Fruit fly (Drosophila melanogaster) whole organism, embryonic: Measurements from ENCODE around the gene CG3347.

ENCODE experiments used
- CG30431 ChIP-seq: fragments of 200-800 bp; sonication (Bioruptor generic); optimal IDR thresholded peaks from 2 replicates; lab custom pipeline; 2017; ENCODE audit warnings: missing biosample characterization, missing genetic modification characterization
- Dad ChIP-seq: fragments of 200-800 bp; sonication (Bioruptor generic); optimal IDR thresholded peaks from 3 replicates; lab custom pipeline; 2016; ENCODE audit warnings: missing biosample characterization, missing genetic modification characterization
- h ChIP-seq: fragments of >200 bp; optimal IDR thresholded peaks from 2 replicates; lab custom pipeline; 2017

DNA sequence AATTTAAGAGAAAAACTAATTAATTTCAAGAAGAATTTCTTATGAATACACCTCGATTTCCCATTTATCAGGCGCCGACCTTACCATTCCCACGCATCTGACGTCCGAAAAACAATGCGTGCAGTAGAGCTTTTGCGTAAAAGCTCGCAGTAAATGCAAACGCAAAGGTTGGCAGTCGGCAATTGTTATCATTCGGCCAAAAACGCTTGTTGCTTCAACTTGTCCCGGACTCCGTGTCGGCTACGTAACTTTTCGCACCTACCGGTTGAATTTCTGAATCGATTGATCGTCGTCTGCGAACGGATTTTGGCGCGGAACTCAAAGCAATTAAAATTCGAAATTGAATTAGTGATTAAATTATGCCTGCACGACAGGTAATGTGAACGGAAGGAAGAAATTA lies 34.7 kb downstream of the CG3347 start, which contains the start of gene CG3277:
- TF ChIP-seq h = no peak
- no peak for TF ChIP-seq Dad (GFP tag; lab: Kevin White, UChicago)
- TF ChIP-seq CG30431 (GFP tag; lab: Kevin White, UChicago) = no peak
